Fruit fly (Drosophila melanogaster) whole organism, embryonic: ENCODE data around the gene Ucp4A.

ENCODE experiments used
- Antp ChIP-seq: fragments of 200-800 bp; sonication (Bioruptor generic); optimal IDR thresholded peaks from 3 replicates; lab custom pipeline; 2016; ENCODE audit warnings: missing biosample characterization, missing genetic modification characterization
- Bdp1 ChIP-seq: fragments of 200-800 bp; sonication (Bioruptor generic); optimal IDR thresholded peaks from 3 replicates; lab custom pipeline; 2016; ENCODE audit warnings: missing biosample characterization, missing genetic modification characterization
- CG11456 ChIP-seq: fragments of 200-800 bp; sonication (Bioruptor generic); IDR thresholded peaks from 3 replicates; pipeline ENCODE4 v1.3.6; 2022; ENCODE audit warnings: missing biosample characterization, missing genetic modification characterization
- CG34376 ChIP-seq: fragments of 200-800 bp; sonication (Bioruptor generic); optimal IDR thresholded peaks from 2 replicates; lab custom pipeline; 2018; ENCODE audit warnings: missing biosample characterization, mild to moderate bottlenecking, missing genetic modification characterization
- Chrac-16 ChIP-seq: fragments of 200-800 bp; sonication (Bioruptor generic); optimal IDR thresholded peaks from 3 replicates; lab custom pipeline; 2016; ENCODE audit warnings: missing biosample characterization, missing genetic modification characterization
- Med ChIP-seq: fragments of 200-800 bp; sonication (Bioruptor generic); peaks from one replicate; lab custom pipeline; 2016; ENCODE audit warnings: missing biosample characterization, missing genetic modification characterization, mild to moderate bottlenecking, inconsistent platforms, moderate library complexity
- dysf ChIP-seq: fragments of 200-800 bp; sonication (Bioruptor generic); IDR thresholded peaks from 3 replicates; pipeline ENCODE4 v1.3.6; 2022; ENCODE audit warnings: missing biosample characterization, missing genetic modification characterization
- eve ChIP-seq, 2 experiments: fragments of >200 bp; optimal IDR thresholded peaks; 2 replicates each; lab custom pipeline; 2017; ENCODE audit warnings: missing biosample characterization in 2 of 2, missing genetic modification characterization in 2 of 2
- lilli ChIP-seq: fragments of 200-800 bp; sonication (Bioruptor generic); optimal IDR thresholded peaks from 3 replicates; lab custom pipeline; 2016; ENCODE audit warnings: missing biosample characterization, missing genetic modification characterization
- pan ChIP-seq, 4 experiments: fragments of >200 bp in 3 of 4; fragments of 200-800 bp in 1 of 4; sonication (Bioruptor generic) in 1 of 4; optimal IDR thresholded peaks in 3 of 4; IDR thresholded peaks in 1 of 4; 2 replicates each; pipeline versions ENCODE4 v1.3.6 to Lab custom; 2017 to 2022; ENCODE audit warnings: missing biosample characterization in 2 of 4, missing genetic modification characterization in 2 of 4, mixed read lengths in 1 of 4

- TF ChIP-seq Antp (GFP tag; lab: Kevin White, UChicago), result no peak
- TF ChIP-seq CG34376 (GFP tag; lab: Kevin White, UChicago), result no peak
- TF ChIP-seq pan (optimal IDR thresholded peaks at IDR 0.05; lab: Kevin White, UChicago), result no peak
- TF ChIP-seq pan (GFP tag; optimal IDR thresholded peaks at IDR 0.05 in 1 of 2, IDR thresholded peaks at IDR 0.05 in 1 of 2), result no peak
- no peak for TF ChIP-seq lilli
- TF ChIP-seq dysf (GFP tag; lab: Robert Waterston, UW), result no peak
- no peak for TF ChIP-seq Bdp1 (GFP tag; lab: Kevin White, UChicago)
- TF ChIP-seq Med (GFP tag; lab: Kevin White, UChicago), result peak; percentile 7
- TF ChIP-seq eve (GFP tag; optimal IDR thresholded peaks at IDR 0.05; lab: Kevin White, UChicago), result no peak
- no peak for TF ChIP-seq CG11456 (GFP tag; lab: Robert Waterston, UW)
- TF ChIP-seq Chrac-16 (GFP tag; lab: Kevin White, UChicago), result no peak
Measured at dm6 chrX:17882769-17883168, 38.0 kb downstream of the Ucp4A start.
